Worm (Caenorhabditis elegans) whole organism, young adult: ENCODE data around the gene EGAP4.1.

Experiments used
- F22D6.2 ChIP-seq: sonication (generic microtip); optimal IDR thresholded peaks from 2 replicates; lab custom pipeline; 2016; ENCODE audit warnings: mild to moderate bottlenecking, missing genetic modification characterization, missing compliant biosample characterization
- ZK185.1 ChIP-seq: sonication (generic microtip); optimal IDR thresholded peaks from 2 replicates; lab custom pipeline; 2016; ENCODE audit warnings: mild to moderate bottlenecking, missing genetic modification characterization, missing compliant biosample characterization; ENCODE audit not compliant: poor library complexity, severe bottlenecking
- ceh-40 ChIP-seq: fragments of 200-800 bp; sonication (Bioruptor generic); IDR thresholded peaks from 2 replicates; pipeline ENCODE4 v1.3.6; 2022; ENCODE audit warnings: missing genetic modification characterization, missing compliant biosample characterization
- let-607 ChIP-seq, 2 experiments: fragments of 200-800 bp in 1 of 2; sonication (Bioruptor generic) in 1 of 2; sonication (generic microtip) in 1 of 2; optimal IDR thresholded peaks; 2 replicates each; lab custom pipeline; 2016 to 2018; ENCODE audit warnings: mild to moderate bottlenecking in 2 of 2, missing compliant biosample characterization in 2 of 2, missing genetic modification characterization in 2 of 2, moderate library complexity in 2 of 2, missing genotype in 1 of 2
- sdz-38 ChIP-seq: sonication (generic microtip); optimal IDR thresholded peaks from 2 replicates; lab custom pipeline; 2016; ENCODE audit warnings: missing genotype, missing genetic modification characterization, missing compliant biosample characterization
- ztf-28 ChIP-seq: fragments of 200-800 bp; sonication (Bioruptor generic); IDR thresholded peaks from 2 replicates; pipeline ENCODE4 v1.3.6; 2022; ENCODE audit warnings: missing genetic modification reagents, missing genetic modification characterization, missing compliant biosample characterization

DNA sequence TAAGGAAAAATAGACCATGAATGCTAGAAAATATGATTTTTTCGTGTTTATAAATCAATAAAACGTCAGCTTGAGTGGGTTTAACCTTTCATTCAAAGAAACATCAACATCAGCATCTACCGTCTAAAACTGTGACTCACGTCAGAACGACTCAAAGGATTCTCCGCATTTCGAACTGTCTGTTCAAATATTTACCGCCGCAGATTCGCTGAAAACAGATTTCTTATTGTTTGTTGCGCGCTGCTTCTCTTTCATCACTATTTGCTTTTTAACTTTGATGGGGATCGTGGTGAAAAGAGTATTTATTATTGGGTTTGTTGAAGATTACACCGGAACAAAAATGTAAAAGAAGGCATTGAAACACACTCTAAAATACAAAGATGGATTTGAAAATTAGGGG, 5.9 kb downstream of the EGAP4.1 start:
- no peak for TF ChIP-seq ZK185.1 (tag; lab: Kevin White, UChicago)
- TF ChIP-seq let-607 (tag; optimal IDR thresholded peaks at IDR 0.05; lab: Kevin White, UChicago): no peak
- no peak for TF ChIP-seq ceh-40 (GFP tag; lab: Robert Waterston, UW)
- no peak for TF ChIP-seq ztf-28
- TF ChIP-seq F22D6.2 (tag; lab: Kevin White, UChicago): no peak
- TF ChIP-seq sdz-38 (tag; lab: Kevin White, UChicago): no peak
